Worm (Caenorhabditis elegans) whole organism, dauer: ENCODE results near the gene lig-4.

ENCODE experiments used
- unc-62 ChIP-seq: sonication (generic microtip); optimal IDR thresholded peaks from 2 replicates; lab custom pipeline; 2017; ENCODE audit warnings: missing biosample characterization, missing genetic modification reagents, missing genetic modification characterization

The lig-4 gene

DNA sequence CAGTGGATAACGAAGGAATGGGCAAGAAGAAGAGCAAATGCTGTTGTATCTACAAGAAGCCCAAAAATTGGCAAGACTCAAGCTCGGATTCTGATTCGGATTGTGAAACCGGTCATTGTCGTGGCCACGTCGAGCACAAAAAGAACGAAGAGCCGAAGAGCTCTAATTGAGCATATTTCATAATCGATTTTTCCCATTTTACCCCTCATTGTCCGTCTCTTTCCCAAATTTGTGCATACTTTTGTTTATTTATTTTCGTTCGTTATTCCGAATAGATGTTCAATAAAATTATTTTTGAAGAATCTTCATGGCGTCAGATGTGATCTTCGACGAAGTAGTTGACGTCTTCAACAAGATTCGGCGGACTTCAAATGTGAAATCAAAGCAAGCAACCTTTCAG lies at the start of gene lig-4:
Gene lig-4 (plus strand): TSS at position 301 of the 400 bp plus-strand sequence.
- no peak for TF ChIP-seq unc-62 (GFP tag; lab: Kevin White, UChicago)

DNA sequence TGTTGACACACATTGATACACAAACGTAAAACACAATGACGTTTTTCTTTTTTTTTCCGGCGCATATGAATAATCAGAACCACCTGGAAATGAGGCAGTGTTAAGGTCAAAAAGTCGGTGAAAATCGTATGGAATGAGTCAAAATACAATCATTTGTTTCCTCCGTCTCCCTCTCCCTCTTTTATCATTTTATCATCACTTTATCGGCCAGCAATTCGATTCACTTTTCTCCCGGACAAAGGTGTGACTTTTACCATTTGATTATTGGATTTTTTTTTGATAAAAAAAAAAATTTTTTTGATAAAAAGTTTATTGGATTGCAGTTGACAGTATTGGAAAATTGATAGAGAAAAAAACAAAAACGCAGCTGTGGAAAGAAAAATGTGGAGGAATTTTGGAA lies 42.3 kb upstream of the lig-4 start:
- no peak for TF ChIP-seq unc-62 (GFP tag; lab: Kevin White, UChicago)

DNA sequence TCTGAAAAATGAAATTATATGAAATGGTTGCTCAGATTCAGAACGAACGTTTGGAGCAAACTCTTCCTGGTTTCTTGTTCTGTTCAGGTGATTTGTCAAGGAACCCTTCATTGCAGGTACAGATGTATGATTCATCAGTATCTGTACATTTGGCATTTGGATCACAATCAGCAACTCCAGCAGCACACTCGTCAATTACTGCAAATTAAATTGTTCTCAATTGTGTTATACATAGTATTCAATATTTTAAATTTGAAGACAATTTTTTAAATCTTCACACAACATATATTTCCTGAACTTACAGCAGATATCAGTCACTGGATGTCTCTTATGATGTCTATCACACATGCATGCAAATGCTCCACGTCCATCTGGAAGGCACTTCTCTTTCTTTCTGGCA lies 36.5 kb upstream of the lig-4 start:
- no peak for TF ChIP-seq unc-62 (GFP tag; lab: Kevin White, UChicago)

DNA sequence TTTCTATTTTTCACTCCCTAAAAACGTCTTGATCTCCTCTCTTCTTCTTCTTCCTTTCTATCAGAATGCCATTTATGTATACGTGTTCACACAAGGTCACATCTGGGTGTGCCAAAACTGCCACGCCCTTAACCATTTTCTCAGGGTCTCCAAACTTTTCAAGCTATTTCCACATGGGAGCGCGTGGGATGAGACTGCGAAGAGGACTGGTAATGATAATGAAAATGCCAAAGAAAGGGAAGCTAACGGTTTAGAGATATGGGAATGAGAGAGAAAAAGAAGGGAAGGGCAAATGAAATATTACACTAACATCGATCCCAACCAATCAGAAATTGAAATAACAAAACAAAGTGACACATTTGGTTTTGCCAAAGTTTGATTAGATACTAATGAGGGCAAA lies 33.0 kb upstream of the lig-4 start:
- no peak for TF ChIP-seq unc-62 (GFP tag; lab: Kevin White, UChicago)

DNA sequence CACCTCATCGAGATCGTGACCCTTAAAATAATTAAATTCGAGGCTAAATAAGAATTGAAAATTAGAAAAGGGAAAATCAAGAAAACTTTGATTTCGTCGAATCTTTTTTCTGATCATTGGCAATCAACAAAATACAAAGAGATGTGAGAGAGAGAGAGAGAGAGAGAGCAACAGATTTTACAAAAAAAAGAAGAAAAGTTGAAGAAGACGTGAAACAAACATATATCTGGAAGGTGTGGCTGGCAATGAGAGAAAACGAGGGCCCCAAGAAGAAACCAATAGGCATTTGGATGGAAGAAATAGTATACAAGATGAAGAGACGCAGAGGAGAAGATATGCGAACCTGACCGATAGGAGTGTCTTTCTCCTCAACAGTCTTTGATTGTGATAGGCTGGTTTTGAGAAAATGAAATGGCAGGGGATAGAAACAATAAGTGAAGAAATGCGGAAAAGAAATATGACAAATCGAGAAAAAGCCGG lies 32.2 kb upstream of the lig-4 start, which contains the start of gene mup-4:
Gene mup-4 (minus strand): TSS at position 51 of the 480 bp plus-strand sequence.
- no peak for TF ChIP-seq unc-62 (GFP tag; lab: Kevin White, UChicago)

DNA sequence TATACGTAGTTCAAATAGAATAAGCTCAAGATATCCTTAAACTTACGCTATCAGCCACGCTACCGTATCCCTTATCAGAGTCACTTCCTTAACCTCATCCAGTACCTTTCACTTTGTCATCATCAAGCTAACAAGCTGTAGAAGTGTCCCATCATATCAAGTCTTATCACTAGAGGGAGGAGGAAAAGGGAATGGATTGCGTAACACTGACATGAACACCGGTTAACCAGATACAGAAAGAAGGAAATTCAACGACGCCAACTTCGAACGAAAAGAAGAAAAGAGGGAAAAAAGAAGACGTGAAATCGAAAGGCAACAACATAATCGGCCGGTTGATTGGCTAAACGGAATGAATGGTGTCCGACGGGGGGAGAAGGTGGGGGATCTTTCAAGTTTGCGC lies 31.2 kb upstream of the lig-4 start:
- no peak for TF ChIP-seq unc-62 (GFP tag; lab: Kevin White, UChicago)

DNA sequence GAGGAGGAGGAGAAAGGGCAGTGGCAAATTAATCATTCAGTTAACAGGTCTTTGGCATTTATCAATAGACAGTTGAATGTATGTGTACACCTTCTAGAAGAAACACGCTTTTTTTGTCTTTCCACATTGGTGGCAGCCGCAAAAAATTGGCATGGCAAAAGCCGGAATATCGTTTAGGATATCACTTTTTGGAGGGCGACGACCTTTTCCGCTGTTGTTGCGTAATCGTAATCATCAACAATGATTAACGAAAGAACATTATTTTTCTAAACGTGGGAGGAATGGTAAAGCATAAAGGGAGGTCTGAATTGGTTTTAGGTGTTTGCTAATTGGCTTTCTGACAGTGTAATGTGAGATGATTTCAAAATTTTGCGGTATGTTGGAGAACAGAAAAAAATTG lies 29.3 kb upstream of the lig-4 start:
- no peak for TF ChIP-seq unc-62 (GFP tag; lab: Kevin White, UChicago)

DNA sequence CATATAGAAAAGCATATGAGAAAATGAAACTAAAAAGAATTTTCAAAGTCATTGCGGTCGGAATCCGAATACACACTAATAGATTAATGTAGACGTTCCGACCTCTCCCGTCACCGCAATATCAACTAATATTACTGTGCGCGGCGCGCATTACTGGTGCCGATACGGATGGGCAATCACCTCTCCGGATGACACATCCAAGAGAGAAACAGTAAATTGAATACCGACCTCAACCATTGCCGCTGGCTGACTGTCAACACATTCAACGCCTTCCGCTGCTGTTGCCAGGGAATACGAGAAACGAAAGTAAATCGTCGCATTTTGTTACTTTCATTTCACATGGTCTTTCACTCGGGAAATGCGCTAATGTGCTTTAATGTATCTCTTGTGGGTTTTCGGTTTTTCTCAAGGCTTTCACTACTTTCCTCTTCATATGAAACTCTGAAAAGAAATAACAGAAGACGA lies 26.4 kb upstream of the lig-4 start:
- TF ChIP-seq unc-62 (GFP tag; lab: Kevin White, UChicago): no peak

DNA sequence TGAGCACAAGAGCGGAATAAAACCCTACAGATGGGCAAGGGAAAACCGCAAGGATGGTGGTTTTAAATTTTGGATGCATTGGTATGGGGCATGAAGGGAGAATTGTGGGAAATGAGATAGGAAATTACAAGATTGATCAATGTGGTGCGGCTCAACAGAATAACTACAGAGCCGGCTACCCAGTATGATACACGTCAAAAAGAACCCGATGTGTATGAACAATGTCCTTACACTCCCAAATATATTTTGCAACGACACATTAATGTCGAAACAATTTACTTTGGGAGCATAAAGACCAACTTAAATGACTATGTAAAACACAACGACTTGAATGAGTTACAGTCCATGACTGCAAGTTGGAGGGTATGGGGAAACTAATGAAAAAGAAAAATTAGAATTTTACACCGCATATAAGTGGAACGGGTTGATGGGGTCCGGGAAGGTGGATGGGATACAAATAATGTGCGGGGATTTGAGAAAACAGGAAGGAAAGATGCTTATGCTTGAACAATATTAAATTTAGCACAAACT lies 25.6 kb upstream of the lig-4 start:
- no peak for TF ChIP-seq unc-62 (GFP tag; lab: Kevin White, UChicago)

DNA sequence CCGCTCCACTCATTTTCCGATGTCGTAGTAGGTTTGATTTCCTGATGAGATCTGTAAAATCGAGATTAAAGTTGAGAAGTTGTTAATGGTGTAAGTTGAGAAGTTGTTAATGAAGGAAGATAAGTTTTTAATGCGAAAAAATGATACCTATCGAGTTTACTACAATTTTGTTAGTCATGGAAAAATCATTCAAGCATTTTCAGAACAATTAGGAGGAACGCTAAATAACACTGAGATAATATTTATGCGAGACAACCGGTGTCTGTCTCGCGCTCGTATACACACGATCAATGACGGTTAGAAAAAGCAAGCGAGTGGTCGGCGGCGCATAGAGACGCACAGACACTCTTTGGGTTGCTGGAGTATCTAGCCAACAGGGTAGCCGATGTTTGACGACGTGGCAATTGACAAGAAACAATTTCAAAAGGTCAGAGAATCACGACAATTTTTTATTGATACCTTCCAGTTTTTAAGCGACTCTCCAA lies 23.4 kb upstream of the lig-4 start, which contains the start of gene cgh-1:
Gene cgh-1 (minus strand): TSS at position 51 of the 485 bp plus-strand sequence.
- no peak for TF ChIP-seq unc-62 (GFP tag; lab: Kevin White, UChicago)

DNA sequence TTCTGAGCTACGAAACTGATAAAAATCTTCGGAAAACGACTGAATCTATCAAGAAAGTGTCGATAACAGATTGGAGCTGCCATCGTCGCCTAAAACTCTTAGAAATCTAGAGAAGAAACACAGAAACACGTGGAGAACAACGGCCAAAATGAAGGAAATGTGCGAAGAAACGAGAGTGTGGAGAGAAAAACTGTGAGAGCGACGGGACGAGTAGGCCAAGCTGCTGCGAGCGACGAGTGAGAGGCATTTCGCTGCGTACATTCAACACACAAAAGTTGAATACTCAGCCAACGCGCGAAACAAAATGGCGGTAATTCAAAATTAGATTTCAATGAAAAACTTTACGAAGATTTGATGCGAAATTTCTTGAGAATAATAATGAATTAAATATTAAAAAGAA lies 22.9 kb upstream of the lig-4 start:
- no peak for TF ChIP-seq unc-62 (GFP tag; lab: Kevin White, UChicago)

DNA sequence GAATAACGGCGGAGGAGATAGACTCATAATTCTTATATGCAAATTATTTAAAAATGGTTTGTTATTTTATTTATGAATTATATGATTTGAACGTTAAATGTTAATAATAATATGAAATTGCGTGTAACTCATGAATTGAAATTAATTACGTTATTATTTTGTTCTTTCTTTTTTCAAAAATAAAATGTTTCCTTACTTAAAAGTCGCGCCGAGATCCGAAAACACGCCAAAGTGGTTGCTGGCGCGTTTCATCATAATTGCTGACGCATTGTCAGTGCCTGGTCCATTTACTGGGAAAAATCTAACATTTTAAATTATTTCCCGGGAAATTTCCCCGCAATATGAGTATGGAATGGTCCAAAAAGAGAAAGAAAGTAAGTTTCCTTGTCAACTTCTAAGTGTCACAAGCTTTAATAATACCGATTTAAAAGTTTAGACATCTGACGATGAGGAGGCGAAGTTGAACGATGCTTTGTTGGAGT lies 21.8 kb upstream of the lig-4 start, which contains the start of the genes C07H6.9 and sap-140:
Gene C07H6.9 (minus strand): TSS at position 51 of the 482 bp plus-strand sequence.
Gene sap-140 (plus strand): TSS at position 318 of the 482 bp plus-strand sequence.
- TF ChIP-seq unc-62 (GFP tag; lab: Kevin White, UChicago): no peak

DNA sequence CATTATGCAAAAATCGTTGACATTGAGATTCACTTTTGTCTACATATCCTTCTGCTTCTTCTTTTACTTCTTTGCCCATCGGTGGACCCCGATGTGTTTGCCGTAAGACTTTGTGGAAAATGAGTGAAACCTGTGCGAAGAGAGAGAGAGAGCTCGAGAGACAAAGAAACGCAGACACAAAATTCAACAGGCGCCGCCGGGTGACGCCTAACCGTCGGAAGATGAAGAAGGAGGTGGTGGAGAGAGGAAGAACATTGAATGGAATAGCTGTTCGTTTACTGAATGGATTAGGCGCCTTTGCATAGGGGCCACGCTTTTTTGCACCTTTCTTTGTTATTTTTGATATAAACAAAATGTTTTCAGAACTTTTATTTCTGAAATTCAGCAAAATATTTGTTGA lies 14.3 kb upstream of the lig-4 start:
- no peak for TF ChIP-seq unc-62 (GFP tag; lab: Kevin White, UChicago)

DNA sequence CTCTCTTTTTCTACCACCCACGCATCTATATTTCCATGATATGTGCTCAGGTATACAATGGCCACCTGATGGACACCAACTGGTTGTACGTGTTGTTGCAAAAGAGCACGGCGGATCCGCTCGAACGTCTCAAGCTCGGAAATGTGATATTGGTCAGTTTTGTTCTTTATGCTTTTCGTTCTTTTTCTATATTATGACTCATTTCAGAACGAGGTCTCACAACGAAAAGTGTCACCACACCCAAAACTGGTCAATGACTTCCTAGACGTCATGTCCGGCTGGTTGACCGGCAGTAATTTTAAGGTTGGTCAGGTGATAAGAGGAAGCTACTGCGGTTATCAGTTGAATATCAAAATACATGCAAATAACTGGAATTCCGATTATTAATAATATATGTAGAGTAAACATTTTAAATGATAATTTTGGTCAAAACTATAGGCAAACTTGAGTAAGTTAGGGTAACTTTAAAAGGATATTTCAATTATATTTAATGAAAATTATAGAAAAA lies 13.1 kb upstream of the lig-4 start, which contains the start of gene cls-1:
Gene cls-1 (plus strand): TSS at position 51 of the 508 bp plus-strand sequence.
- TF ChIP-seq unc-62 (GFP tag; lab: Kevin White, UChicago): no peak

DNA sequence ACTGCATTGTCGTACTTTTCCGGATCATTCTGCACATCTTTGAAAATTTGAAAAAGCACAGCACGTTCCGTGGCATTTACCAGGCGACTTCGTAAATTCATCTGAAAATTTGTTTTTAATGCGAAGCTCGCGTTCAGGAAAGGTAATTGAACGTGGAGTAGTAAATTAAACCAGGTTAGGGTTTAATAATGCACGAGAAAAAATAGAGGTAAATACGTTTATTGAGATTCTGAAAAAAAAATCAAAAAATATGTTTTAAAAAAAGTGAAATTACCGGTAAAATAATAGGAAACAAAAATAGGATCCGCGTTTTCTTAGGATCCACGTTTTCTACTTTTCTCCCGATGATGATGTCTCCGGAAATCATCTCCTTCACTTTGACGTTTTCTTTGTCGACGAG lies 2.8 kb upstream of the lig-4 start, which contains the start of gene clk-2:
Gene clk-2 (minus strand): TSS at position 101 of the 400 bp plus-strand sequence.
- no peak for TF ChIP-seq unc-62 (GFP tag; lab: Kevin White, UChicago)

DNA sequence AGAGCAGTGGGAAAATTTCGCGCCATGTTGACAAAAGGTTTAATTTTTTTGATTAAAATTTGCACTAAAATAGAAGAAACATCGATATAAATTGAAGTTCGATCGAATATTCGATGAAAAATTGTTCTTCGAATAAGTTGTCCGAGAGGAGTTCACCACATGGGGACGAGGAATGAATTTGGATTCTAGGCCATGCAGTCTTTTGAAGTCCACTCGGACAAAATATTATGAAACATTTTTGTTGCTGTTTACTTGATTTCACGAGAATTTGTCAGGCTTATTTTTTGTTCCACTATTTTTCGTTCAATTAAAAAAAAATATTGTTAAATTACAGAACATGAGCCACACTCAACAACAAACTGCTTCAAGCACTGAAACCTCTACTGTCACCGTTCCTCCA lies 591 bp upstream of the lig-4 start, which contains the start of the genes cux-7 and C07H6.2:
Gene cux-7 (minus strand): TSS at position 174 of the 400 bp plus-strand sequence.
Gene C07H6.2 (plus strand): TSS at position 338 of the 400 bp plus-strand sequence.
- TF ChIP-seq unc-62 (GFP tag; lab: Kevin White, UChicago): no peak
